Worm (Caenorhabditis elegans): Measurements from ENCODE around the gene cwp-4.

cwp-4 gene

DNA sequence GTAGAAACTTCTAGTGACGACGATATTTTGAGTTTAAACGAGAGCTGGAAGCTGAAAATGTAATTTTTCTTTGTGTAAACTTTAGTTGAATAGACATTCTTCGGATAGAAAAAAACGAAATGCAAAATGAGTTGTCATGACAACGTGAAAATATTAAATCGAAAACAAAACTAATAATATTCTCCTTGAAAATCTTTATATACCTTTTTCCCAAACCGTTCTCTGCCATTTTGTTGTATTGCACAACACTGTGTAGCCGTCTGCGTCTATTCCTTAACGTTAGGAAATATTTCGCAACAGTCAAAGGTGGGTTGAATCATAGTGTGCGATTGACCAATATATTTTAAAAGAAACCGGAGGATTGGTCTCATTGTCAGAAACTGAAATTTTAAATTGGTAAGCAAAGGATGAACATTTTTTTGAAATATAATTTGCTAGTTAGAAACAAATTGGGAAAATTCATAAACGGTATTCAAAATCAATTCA is 27.5 kb downstream of the cwp-4 start, which contains the start of gene Y58A7A.3 (continued):
- TF ChIP-seq egl-27 (tag; optimal IDR thresholded peaks at IDR 0.05), result no peak
- no peak for TF ChIP-seq aly-2 (tag; optimal IDR thresholded peaks at IDR 0.05)
- TF ChIP-seq unc-62 (GFP tag; optimal IDR thresholded peaks at IDR 0.05), result no peak
- TF ChIP-seq crh-2 (tag; optimal IDR thresholded peaks at IDR 0.05), result peak; percentile 38
- TF ChIP-seq R02D3.7 (tag; optimal IDR thresholded peaks at IDR 0.05), result no peak

DNA sequence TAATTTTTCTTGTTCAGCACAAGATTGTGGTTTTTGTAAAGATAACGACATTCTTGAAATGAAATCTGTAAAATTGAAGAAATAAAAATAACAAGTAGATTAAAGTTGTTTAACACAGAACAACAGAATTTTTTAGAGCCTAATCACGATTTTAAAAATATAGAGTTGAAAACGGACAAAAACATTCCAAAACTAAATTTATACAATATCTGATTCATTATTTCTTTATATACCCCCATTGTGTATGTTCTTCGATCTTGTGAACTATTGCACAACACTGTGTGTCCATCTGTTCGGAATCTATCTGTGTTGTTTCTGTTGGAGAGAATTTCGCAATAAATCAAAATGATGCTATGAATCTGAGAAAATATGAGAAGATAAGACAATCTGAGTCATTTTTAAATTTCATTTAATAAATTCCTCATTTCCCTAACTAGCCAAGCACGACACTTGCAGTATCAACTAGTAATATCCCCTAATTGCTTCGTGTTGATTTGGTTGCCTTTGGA is 31.6 kb downstream of the cwp-4 start, which contains the start of gene Y58A7A.4:
TSS of gene Y58A7A.4 (minus strand) at position 51 of the 509 bp plus-strand sequence.
- no peak for TF ChIP-seq sma-3 (GFP tag; optimal IDR thresholded peaks at IDR 0.05)
- TF ChIP-seq nhr-129 (tag; optimal IDR thresholded peaks at IDR 0.05), result peak; percentile 2

DNA sequence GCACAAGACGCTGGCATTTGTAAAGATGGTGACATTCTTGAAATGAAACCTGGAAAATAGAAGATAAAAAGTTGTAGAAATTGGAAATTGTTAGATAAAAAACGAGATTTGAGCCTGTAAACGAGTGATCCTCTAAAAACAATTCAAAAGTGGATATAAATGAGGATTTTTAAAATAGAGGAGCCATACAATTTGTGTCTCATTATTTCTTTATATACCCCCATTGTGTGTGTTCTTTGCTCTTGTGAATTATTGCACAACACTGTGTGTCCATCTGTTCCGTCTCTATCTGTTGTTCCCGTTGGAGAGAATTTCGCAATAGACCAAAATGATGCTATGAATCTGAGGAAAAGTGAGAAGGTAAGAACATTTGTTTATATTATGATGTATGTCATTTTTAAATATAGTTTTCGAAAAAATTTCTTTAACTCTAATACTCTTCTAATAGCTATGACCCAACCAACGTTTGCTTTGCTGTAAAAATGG is 33.5 kb downstream of the cwp-4 start, which contains the start of gene Y58A7A.5:
TSS of gene Y58A7A.5 (minus strand) at position 51 of the 486 bp plus-strand sequence.
- peak; percentile 97 for TF ChIP-seq nhr-129 (tag; optimal IDR thresholded peaks at IDR 0.05)
- peak; percentile 25 for TF ChIP-seq C34F6.9 (tag; optimal IDR thresholded peaks at IDR 0.05)
- no peak for TF ChIP-seq ceh-16 (tag; optimal IDR thresholded peaks at IDR 0.05)
- TF ChIP-seq unc-55 (GFP tag; optimal IDR thresholded peaks at IDR 0.05), result peak; percentile 57
- peak; percentile 82 for TF ChIP-seq sma-9 (GFP tag; optimal IDR thresholded peaks at IDR 0.05)
- TF ChIP-seq sma-9 (tag; optimal IDR thresholded peaks at IDR 0.05), result no peak
- TF ChIP-seq nhr-25 (tag; optimal IDR thresholded peaks at IDR 0.05), result no peak
- TF ChIP-seq sem-4 (tag; optimal IDR thresholded peaks at IDR 0.05), result peak; percentile 10
- TF ChIP-seq lsy-2 (tag; optimal IDR thresholded peaks at IDR 0.05), result peak in 1 of 2 experiments; percentile 45
- TF ChIP-seq fos-1 (tag; optimal IDR thresholded peaks at IDR 0.05), result peak; percentile 10
- no peak for TF ChIP-seq unc-39 (tag; optimal IDR thresholded peaks at IDR 0.05)

DNA sequence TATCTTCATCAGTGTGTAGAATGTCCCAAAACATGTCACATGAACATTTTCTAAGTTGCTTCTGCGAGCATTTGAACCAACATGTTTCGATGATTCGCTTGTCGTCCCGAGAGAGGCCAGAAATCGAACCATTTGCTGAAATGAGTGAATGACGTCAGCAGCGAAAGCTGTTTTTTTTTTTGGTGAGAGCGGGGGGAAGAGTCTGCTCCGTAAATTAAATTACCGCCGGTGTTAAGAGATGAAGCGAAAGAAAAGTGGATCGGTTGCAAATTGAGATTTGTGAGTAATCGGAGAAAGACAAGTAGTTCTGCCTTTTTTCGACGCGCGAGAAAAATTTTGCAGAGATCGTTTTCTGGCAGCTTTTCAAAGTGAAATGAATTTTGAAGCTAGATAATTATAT is 34.9 kb downstream of the cwp-4 start:
- TF ChIP-seq mdl-1 (tag; optimal IDR thresholded peaks at IDR 0.05) (no peak), sma-9 (GFP tag; optimal IDR thresholded peaks at IDR 0.05) (peak; percentile 35), sma-9 (tag; optimal IDR thresholded peaks at IDR 0.05) (no peak), elt-3 (tag; optimal IDR thresholded peaks at IDR 0.05) (no peak), sem-4 (tag; optimal IDR thresholded peaks at IDR 0.05) (peak; percentile 39), ceh-82 (tag; optimal IDR thresholded peaks at IDR 0.05) (no peak), unc-62 (GFP tag; optimal IDR thresholded peaks at IDR 0.05) (no peak)

DNA sequence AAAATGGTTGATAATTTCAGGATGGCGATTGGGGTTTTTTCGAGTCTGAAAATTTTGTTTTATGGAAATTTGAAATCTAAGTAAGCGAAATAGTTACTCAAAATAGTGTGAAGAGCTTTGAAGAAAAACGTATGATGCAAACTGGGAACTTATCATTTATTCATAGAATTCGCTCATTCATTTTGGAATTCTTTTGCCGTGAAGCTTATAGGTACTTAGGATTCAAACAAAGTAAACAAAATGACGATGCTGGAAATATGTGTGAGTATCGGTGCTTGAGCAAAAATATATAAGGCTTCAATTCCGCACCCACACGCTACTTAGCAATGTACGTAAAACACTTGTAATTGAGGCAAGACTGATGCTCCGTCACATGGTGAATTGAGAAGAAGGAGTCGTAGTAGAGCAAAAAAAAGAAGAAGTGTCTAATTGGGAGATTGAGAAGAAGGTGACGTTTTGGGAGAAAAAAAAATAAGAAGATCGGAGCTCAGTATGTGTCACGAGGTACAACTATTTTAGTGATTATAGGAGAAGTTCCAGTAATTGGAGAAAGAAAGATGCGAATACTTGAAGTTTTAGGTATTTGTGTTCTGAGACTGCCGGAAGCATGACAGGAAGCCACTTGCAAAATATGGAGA is 36.2 kb downstream of the cwp-4 start, which contains the start of gene glb-32:
TSS of gene glb-32 (minus strand) at position 51 of the 638 bp plus-strand sequence.
- TF ChIP-seq ceh-16 (tag; optimal IDR thresholded peaks at IDR 0.05) (no peak), lsy-2 (tag; optimal IDR thresholded peaks at IDR 0.05) (peak in 1 of 2 experiments; percentile 7), unc-55 (GFP tag; optimal IDR thresholded peaks at IDR 0.05) (peak; percentile 35), nhr-77 (tag; optimal IDR thresholded peaks at IDR 0.05) (no peak), sem-4 (tag; optimal IDR thresholded peaks at IDR 0.05) (peak; percentile 48)

DNA sequence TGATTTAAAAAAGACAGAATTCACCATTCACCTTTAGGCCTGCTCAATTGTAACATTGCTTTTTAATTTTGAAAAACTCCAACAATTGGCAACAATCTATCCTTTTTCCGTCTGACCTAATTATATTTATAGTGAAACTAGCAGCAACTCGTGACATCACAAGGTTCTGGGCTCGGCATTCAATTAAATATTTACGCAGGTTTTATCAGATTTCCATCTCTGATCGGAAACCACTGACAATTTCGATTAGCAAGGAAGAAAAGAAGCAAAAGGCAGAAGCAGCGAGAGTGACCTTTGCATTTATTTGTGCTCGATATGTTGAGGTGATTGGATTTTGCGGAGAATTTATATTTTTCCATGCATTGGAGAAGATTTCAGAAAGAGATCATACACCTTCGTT is 37.0 kb downstream of the cwp-4 start:
- TF ChIP-seq unc-39 (tag; optimal IDR thresholded peaks at IDR 0.05) (no peak), lsy-2 (tag; optimal IDR thresholded peaks at IDR 0.05) (peak in 1 of 2 experiments; percentile 12)

DNA sequence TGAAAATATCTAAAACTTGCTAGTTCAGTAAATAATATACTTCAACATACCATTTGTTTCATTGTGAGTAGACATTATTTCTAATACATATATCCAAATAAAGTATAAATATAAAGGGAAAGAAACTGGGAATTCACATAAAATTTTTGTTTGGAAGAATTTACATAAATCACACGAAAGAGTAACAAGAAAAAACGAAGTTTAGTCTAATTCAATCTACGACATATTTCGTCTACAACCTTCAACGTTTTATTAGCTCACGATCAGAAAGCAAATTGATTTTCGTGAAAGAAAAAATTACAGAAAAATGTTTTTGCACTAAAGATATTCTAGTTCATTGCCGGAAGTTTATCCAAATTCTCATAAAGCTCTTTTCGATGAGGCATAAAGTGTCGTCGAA is 43.6 kb downstream of the cwp-4 start, which contains the start of gene C04F5.2:
TSS of gene C04F5.2 (minus strand) at position 101 of the 400 bp plus-strand sequence.
- TF ChIP-seq nhr-6 (tag; optimal IDR thresholded peaks at IDR 0.05) (no peak), ama-1 (optimal IDR thresholded peaks at IDR 0.05) (no peak), ceh-82 (tag; optimal IDR thresholded peaks at IDR 0.05) (no peak), mbf-1 (tag; optimal IDR thresholded peaks at IDR 0.05) (no peak), nhr-10 (tag; optimal IDR thresholded peaks at IDR 0.05) (no peak), nhr-21 (tag; optimal IDR thresholded peaks at IDR 0.05) (no peak), nhr-25 (tag; optimal IDR thresholded peaks at IDR 0.05) (no peak), unc-55 (GFP tag; optimal IDR thresholded peaks at IDR 0.05) (no peak), ztf-11 (tag; optimal IDR thresholded peaks at IDR 0.05) (no peak), unc-62 (GFP tag; optimal IDR thresholded peaks at IDR 0.05) (no peak), mdl-1 (tag; optimal IDR thresholded peaks at IDR 0.05) (no peak), ZK546.5 (tag; optimal IDR thresholded peaks at IDR 0.05) (no peak), R02D3.7 (tag; optimal IDR thresholded peaks at IDR 0.05) (no peak), F13H6.1 (tag; optimal IDR thresholded peaks at IDR 0.05) (no peak), nhr-237 (tag; optimal IDR thresholded peaks at IDR 0.05) (no peak), gmeb-1 (tag; optimal IDR thresholded peaks at IDR 0.05) (no peak), alr-1 (tag; optimal IDR thresholded peaks at IDR 0.05) (no peak), sem-4 (tag; optimal IDR thresholded peaks at IDR 0.05) (no peak)
